Worm (Caenorhabditis elegans) whole organism, L1 larva: Measurements from ENCODE around the gene Y51H4A.8.

ENCODE experiments used
- dsc-1 ChIP-seq: sonication (generic microtip); optimal IDR thresholded peaks from 2 replicates; lab custom pipeline; 2016; ENCODE audit warnings: mild to moderate bottlenecking, missing genetic modification characterization, missing compliant biosample characterization
- efl-1 ChIP-seq, 4 experiments: fragments of 150-350 bp; optimal IDR thresholded peaks in 3 of 4; peaks in 1 of 4; 1 replicate in 1 of 4; 2 replicates in 3 of 4; lab custom pipeline; 2014; ENCODE audit warnings: missing biosample characterization in 2 of 4, missing genetic modification characterization in 2 of 4, missing genetic modification reagents in 2 of 4
- elt-3 ChIP-seq, 6 experiments: fragments of 150-350 bp in 1 of 6; sonication (generic microtip); optimal IDR thresholded peaks; 2 replicates each; lab custom pipeline; 2017 to 2018; ENCODE audit warnings: missing biosample characterization in 6 of 6, missing genetic modification characterization in 6 of 6, inconsistent platforms in 1 of 6
- fkh-8 ChIP-seq: sonication (generic microtip); optimal IDR thresholded peaks from 2 replicates; lab custom pipeline; 2016; ENCODE audit warnings: mild to moderate bottlenecking, missing genetic modification characterization, missing compliant biosample characterization
- lir-3 ChIP-seq: sonication (generic microtip); optimal IDR thresholded peaks from 2 replicates; lab custom pipeline; 2016; ENCODE audit warnings: mild to moderate bottlenecking, missing genetic modification characterization, moderate library complexity, missing compliant biosample characterization; ENCODE audit not compliant: poor library complexity
- nhr-237 ChIP-seq: fragments of 150-350 bp; optimal IDR thresholded peaks from 2 replicates; lab custom pipeline; 2014; ENCODE audit warnings: missing biosample characterization, missing genetic modification characterization
- nhr-76 ChIP-seq: sonication (generic microtip); optimal IDR thresholded peaks from 2 replicates; lab custom pipeline; 2017; ENCODE audit warnings: missing biosample characterization, missing genetic modification characterization
- nhr-77 ChIP-seq: fragments of 150-350 bp; optimal IDR thresholded peaks from 2 replicates; lab custom pipeline; 2014; ENCODE audit warnings: missing biosample characterization, missing genetic modification characterization

DNA sequence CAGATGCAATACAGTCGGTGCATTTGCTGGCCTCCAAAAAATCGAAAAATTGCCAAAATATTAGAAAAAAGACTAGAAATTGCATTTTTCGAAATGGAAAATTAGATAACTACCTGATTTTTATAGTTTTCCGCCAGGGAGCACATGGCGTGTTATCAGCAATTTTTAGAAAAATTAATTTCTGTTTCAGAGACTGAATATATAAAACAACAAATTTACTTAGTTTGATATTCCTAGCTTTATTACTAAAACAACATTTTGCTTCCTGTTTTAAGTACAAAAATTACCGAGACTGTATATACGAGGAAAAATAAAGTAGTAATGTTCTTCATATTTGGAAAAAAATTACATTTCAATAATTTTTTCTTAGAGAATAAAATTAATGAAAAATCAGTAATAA lies 52.3 kb downstream of the Y51H4A.8 start, which contains the start of gene Y51H4A.5:
- TF ChIP-seq nhr-77 (tag; lab: Kevin White, UChicago) (no peak), nhr-76 (tag; lab: Kevin White, UChicago) (no peak), dsc-1 (tag; lab: Kevin White, UChicago) (no peak), lir-3 (no peak), efl-1 (optimal IDR thresholded peaks at IDR 0.05; lab: Kevin White, UChicago) (no peak), efl-1 (GFP tag; optimal IDR thresholded peaks at IDR 0.05 in 1 of 2; lab: Kevin White, UChicago) (no peak), elt-3 (tag; optimal IDR thresholded peaks at IDR 0.05; lab: Kevin White, UChicago) (no peak), fkh-8 (tag; lab: Kevin White, UChicago) (no peak), nhr-237 (tag; lab: Kevin White, UChicago) (no peak)
